Fruit fly (Drosophila melanogaster) S2 (cell line): ENCODE results near the gene CG14692.

Source experiments
- CG8478 ChIP-seq: fragments of >200 bp; optimal IDR thresholded peaks from 2 replicates; lab custom pipeline; 2018
- CTCF ChIP-seq, 2 experiments: fragments of >200 bp; optimal IDR thresholded peaks; 2 replicates each; lab custom pipeline; 2018

DNA sequence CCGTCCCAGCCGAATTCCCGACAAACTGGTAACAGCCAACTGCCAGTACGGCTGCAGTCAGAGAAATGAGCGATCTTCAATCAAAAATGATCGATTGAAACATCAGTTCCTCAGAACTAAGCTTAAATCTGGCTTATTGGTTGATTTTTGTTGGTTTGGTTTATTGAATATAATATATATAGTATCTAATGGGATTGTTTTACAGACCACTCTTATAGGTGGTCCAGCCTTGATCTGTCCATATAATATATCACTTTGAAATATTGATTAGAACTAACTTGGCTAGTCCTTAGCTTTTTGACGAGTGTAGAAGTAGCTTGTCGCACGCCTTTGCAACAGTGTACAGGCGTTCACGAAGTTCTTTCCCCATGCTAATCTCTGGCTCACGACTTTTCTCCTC lies 38.7 kb upstream of the CG14692 start:
- no peak for TF ChIP-seq CTCF (optimal IDR thresholded peaks at IDR 0.05; lab: Kevin White, UChicago)
- TF ChIP-seq CG8478: no peak
